Fruit fly (Drosophila melanogaster) whole organism, prepupa: ENCODE data around the gene salt.

Experiments used
- CG6163 ChIP-seq: fragments of 200-800 bp; sonication (Bioruptor generic); IDR thresholded peaks from 3 replicates; pipeline ENCODE4 v1.3.6; 2022; ENCODE audit warnings: missing biosample characterization, missing genetic modification characterization
- Lpt ChIP-seq: fragments of 200-800 bp; sonication (Bioruptor generic); optimal IDR thresholded peaks from 3 replicates; lab custom pipeline; 2016; ENCODE audit warnings: missing biosample characterization, missing genetic modification characterization
- Sox102F ChIP-seq: fragments of 200-800 bp; sonication (Bioruptor generic); optimal IDR thresholded peaks from 2 replicates; lab custom pipeline; 2016; ENCODE audit warnings: missing biosample characterization, mild to moderate bottlenecking, missing genetic modification characterization
- lz ChIP-seq: fragments of 200-800 bp; sonication (Bioruptor generic); optimal IDR thresholded peaks from 3 replicates; lab custom pipeline; 2016; ENCODE audit warnings: missing biosample characterization, missing genetic modification characterization

DNA sequence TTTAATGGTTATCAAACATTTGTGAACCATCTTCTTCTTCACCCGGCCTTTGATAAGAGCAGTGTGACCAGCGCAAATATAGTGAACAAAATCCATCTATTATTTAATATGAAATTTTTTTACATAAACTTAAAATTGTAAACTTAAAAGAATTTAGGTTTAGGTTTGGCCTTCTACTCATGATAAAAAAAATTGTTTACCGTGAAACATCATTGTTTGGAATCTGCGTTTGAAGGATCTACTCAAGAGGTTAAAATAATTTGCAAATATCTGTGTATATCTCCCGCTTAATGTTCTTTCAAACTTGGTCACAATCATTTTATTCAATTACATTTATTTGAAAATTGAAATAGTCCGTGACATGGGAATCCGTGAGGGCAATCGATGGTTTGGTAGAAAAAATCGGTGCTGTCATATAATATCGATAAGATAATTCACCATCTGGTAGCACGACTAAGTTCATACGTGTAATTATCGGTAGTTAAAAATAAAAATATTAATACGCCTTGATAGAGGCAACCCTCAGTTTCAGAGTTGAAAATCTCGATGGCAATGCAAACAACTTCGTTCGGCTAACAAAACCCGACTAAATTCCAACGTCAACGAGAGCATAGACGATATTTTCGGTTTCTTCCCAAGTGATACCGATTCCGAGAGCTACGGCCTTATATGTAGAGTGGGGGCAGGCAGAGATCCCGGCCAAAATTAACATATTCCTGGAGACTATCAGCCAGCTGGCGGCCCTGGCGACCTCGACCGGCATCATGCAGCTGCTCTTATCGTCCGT is 17.5 kb upstream of the salt start, which contains the start of the genes betaGlu and sip3:
- TF ChIP-seq Sox102F (GFP tag; lab: Kevin White, UChicago) (no peak), Lpt (GFP tag; lab: Kevin White, UChicago) (no peak), CG6163 (GFP tag; lab: Robert Waterston, UW) (no peak), lz (GFP tag; lab: Kevin White, UChicago) (no peak)
